Worm (Caenorhabditis elegans) whole organism, L4 larva: ENCODE results near the gene ZK1248.5.
A peak's percentile ranks its signal among the peaks of the same experiment; 100 is the strongest.

Experiments used
- ceh-82 ChIP-seq: sonication (generic microtip); optimal IDR thresholded peaks from 2 replicates; lab custom pipeline; 2017; ENCODE audit warnings: missing biosample characterization, missing genetic modification characterization
- mxl-2 ChIP-seq: fragments of 200-800 bp; sonication (Bioruptor generic); conservative IDR thresholded peaks from 2 replicates; pipeline ENCODE4 v1.3.6; 2022; ENCODE audit warnings: missing genetic modification reagents, missing genetic modification characterization, missing compliant biosample characterization
- nhr-25 ChIP-seq: sonication (generic microtip); optimal IDR thresholded peaks from 2 replicates; lab custom pipeline; 2017; ENCODE audit warnings: missing genetic modification characterization, mild to moderate bottlenecking, missing compliant biosample characterization, antibody characterized with exemption, moderate library complexity, borderline replicate concordance; ENCODE audit not compliant: insufficient read depth
- nhr-76 ChIP-seq: fragments of 150-350 bp; optimal IDR thresholded peaks from 2 replicates; lab custom pipeline; 2014; ENCODE audit warnings: missing biosample characterization, missing genetic modification characterization
- pha-4 ChIP-seq, 2 experiments: fragments of 150-350 bp in 1 of 2; fragments of 200-800 bp in 1 of 2; sonication (Bioruptor generic) in 1 of 2; IDR thresholded peaks in 1 of 2; optimal IDR thresholded peaks in 1 of 2; 2 replicates each; pipeline versions ENCODE4 v1.3.6 to Lab custom; 2014 to 2022; ENCODE audit warnings: missing genetic modification characterization in 2 of 2, missing genetic modification reagents in 2 of 2, missing biosample characterization in 1 of 2, missing compliant biosample characterization in 1 of 2
- php-3 ChIP-seq: fragments of 200-800 bp; sonication (Bioruptor generic); IDR thresholded peaks from 2 replicates; pipeline ENCODE4 v1.3.6; 2022; ENCODE audit warnings: missing genetic modification reagents, missing genetic modification characterization, missing compliant biosample characterization
- rbr-2 ChIP-seq: sonication (generic microtip); optimal IDR thresholded peaks from 2 replicates; lab custom pipeline; 2016; ENCODE audit warnings: missing genotype, missing genetic modification characterization, missing compliant biosample characterization

DNA sequence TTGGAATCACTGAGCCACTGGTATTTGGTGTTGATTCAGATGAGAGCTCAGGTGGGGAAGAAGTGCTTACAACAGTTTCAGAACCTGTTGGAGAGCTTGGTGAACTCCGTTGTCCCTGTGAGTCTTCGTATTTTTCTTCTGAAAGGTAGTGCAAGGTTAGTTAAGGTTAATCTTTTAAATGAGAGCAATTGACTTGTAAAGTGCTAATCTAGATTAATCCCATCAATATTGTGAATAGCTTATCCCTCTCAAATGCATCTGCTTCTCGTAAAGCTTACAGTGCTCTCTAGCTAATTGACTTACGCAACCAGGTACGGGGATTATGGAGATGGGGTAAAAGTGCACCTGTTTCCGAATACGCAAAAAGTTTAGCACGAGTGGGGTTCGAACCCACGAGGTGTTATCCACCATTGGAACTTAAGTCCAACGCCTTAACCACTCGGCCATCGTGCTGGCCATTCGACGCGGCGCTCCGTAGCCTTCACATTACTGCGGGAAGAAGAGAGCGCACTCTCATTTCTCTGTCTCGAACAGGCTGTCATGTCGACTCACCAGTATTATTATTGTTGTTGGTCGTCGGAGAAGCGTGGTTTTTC is 37.7 kb upstream of the ZK1248.5 start:
- TF ChIP-seq ceh-82 (no peak), mxl-2 (GFP tag; lab: Robert Waterston, UW) (no peak), pha-4 (GFP tag; IDR thresholded peaks at IDR 0.05; lab: Robert Waterston, UW) (peak; percentile 66; the same call in 1 of the 2 replicates), pha-4 (tag; optimal IDR thresholded peaks at IDR 0.05; lab: Kevin White, UChicago) (no peak), nhr-25 (tag; lab: Kevin White, UChicago) (no peak), nhr-76 (no peak), php-3 (GFP tag; lab: Robert Waterston, UW) (peak; percentile 53), rbr-2 (peak; percentile 49)
